Worm (Caenorhabditis elegans): ENCODE measurements around the gene T11B7.1.

Gene T11B7.1

DNA sequence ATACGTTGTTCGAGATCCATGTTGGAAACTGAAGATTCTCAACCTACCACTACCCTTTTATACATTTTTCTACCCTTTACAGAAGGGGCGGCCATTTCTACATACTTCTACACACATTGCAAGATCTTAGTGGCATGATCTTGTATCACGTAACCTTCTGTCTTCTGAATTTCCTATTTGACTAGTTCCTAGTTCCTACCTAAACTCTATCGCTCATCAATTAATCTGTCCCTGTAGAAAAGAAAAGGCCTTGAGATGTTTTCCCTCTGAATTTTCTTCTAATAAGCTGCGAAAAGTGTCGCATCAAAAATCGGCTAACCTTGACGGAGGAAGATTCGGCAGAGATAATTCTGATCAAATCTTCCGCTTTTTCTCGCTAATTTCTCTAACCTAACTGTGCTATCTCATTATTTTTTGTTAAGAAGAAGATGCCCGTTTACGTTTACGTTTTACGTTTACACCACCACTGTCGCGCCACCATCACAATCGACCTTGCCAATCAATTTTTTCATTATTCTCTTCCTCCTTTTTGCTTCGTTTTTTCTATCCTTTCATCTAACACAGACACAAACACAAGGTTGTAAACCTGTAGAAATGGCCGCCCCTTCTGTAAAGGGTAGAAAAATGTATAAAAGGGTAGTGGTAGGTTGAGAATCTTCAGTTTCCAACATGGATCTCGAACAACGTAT, 16.2 kb upstream of the T11B7.1 start, which contains the start of the genes col-117 and col-3:
col-117 (minus strand) TSS at position 51 of the 689 bp plus-strand sequence.
col-3 (plus strand) TSS at position 639 of the 689 bp plus-strand sequence.
- TF ChIP-seq gmeb-1 (tag; optimal IDR thresholded peaks at IDR 0.05), result peak; percentile 13
- no peak for TF ChIP-seq zag-1 (tag; optimal IDR thresholded peaks at IDR 0.05)
- no peak for TF ChIP-seq mab-5 (tag; optimal IDR thresholded peaks at IDR 0.05)
- TF ChIP-seq mbf-1 (tag; optimal IDR thresholded peaks at IDR 0.05), result no peak
- TF ChIP-seq lin-39 (tag; optimal IDR thresholded peaks at IDR 0.05), result no peak
- peak in 1 of 2 experiments; percentile 3 for TF ChIP-seq lsy-2 (tag; optimal IDR thresholded peaks at IDR 0.05)
- TF ChIP-seq elt-1 (tag; optimal IDR thresholded peaks at IDR 0.05), result no peak
- TF ChIP-seq nhr-6 (tag; optimal IDR thresholded peaks at IDR 0.05), result no peak
- peak; percentile 13 for TF ChIP-seq crh-2 (tag; optimal IDR thresholded peaks at IDR 0.05)
- TF ChIP-seq ZK546.5 (tag; optimal IDR thresholded peaks at IDR 0.05), result no peak
- peak; percentile 49 for TF ChIP-seq sma-9 (GFP tag; optimal IDR thresholded peaks at IDR 0.05)
- TF ChIP-seq sma-9 (tag; optimal IDR thresholded peaks at IDR 0.05), result no peak
- peak; percentile 39 for TF ChIP-seq sem-4 (tag; optimal IDR thresholded peaks at IDR 0.05)
- peak; percentile 11 for TF ChIP-seq blmp-1 (tag; optimal IDR thresholded peaks at IDR 0.05; ENCODE audit: insufficient read depth)
- no peak for TF ChIP-seq F13H6.1 (tag; optimal IDR thresholded peaks at IDR 0.05)
- TF ChIP-seq ceh-16 (tag; optimal IDR thresholded peaks at IDR 0.05), result peak; percentile 11
- no peak for TF ChIP-seq aly-2 (tag; optimal IDR thresholded peaks at IDR 0.05)
- no peak for TF ChIP-seq lin-13 (GFP tag; optimal IDR thresholded peaks at IDR 0.05)
- no peak for TF ChIP-seq snpc-4 (tag; optimal IDR thresholded peaks at IDR 0.05)
- peak; percentile 54 for TF ChIP-seq sma-3 (GFP tag; optimal IDR thresholded peaks at IDR 0.05)
- peak; percentile 12 for TF ChIP-seq C34F6.9 (tag; optimal IDR thresholded peaks at IDR 0.05)
- peak; percentile 4 for TF ChIP-seq fos-1 (tag; optimal IDR thresholded peaks at IDR 0.05)
- no peak for TF ChIP-seq nhr-11 (tag; optimal IDR thresholded peaks at IDR 0.05)
- no peak for TF ChIP-seq nhr-12 (tag; optimal IDR thresholded peaks at IDR 0.05)
- TF ChIP-seq nhr-25 (tag; optimal IDR thresholded peaks at IDR 0.05), result peak; percentile 78
- no peak for TF ChIP-seq unc-39 (tag; optimal IDR thresholded peaks at IDR 0.05)
- peak; percentile 2 for TF ChIP-seq nhr-129 (tag; optimal IDR thresholded peaks at IDR 0.05)
- TF ChIP-seq egl-27 (tag; optimal IDR thresholded peaks at IDR 0.05), result peak; percentile 56

DNA sequence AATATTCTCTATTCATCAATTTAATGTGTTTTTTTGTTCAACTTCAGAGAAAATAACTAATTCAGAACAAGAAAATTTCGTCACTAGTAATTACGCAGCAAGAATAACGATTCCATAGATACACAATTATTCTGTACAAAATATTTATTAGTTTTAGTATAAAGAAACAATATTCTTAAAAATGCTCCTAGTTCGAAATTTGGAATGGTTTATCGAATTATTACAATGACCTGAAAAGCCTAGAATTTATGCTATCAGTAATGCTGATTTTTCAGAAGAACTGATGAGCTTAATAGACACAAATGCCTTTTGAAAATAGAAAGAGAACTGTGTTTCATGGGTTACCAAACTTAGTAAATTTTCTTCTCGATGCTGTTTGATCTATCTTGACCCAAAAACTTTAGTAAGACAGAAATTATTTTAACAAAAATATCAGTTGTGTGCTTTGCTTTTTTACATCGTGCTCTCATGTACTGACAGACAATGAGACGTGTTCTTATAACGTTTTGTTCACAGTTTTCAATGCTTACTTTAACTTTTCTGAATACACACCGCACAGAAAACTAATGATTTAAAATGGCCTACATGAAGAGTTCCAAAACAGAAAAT, 14.4 kb upstream of the T11B7.1 start:
- TF ChIP-seq unc-62 (GFP tag; optimal IDR thresholded peaks at IDR 0.05), result no peak
- peak; percentile 38 for TF ChIP-seq sma-3 (GFP tag; optimal IDR thresholded peaks at IDR 0.05)
- peak; percentile 30 for TF ChIP-seq nhr-21 (tag; optimal IDR thresholded peaks at IDR 0.05)
- TF ChIP-seq nhr-25 (tag; optimal IDR thresholded peaks at IDR 0.05), result peak; percentile 38
- TF ChIP-seq lin-13 (GFP tag; optimal IDR thresholded peaks at IDR 0.05), result peak; percentile 58
- TF ChIP-seq aly-2 (tag; optimal IDR thresholded peaks at IDR 0.05), result peak; percentile 3
- no peak for TF ChIP-seq ztf-11 (tag; optimal IDR thresholded peaks at IDR 0.05)
- TF ChIP-seq unc-39 (tag; optimal IDR thresholded peaks at IDR 0.05), result no peak

DNA sequence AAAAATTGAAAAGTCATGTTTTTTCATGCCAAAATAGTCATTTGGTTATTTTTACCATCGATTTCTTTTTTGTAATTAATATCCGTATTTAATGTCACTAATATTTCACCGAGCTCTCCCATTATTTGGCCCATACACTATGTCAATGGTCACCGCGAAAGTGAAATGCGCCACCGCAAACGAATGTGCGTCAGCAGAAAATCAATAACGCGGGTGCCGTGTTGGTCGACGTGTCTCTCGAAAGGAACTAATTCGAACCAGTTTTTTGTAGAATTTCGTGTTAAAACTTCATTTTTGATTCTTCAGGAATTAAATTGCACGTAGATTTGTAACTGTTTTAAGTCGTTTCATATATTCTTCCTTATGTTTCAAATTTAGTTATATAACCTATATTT, 13.9 kb upstream of the T11B7.1 start:
- TF ChIP-seq alr-1 (tag; optimal IDR thresholded peaks at IDR 0.05) (no peak), sma-9 (GFP tag; optimal IDR thresholded peaks at IDR 0.05) (peak; percentile 23), sma-9 (tag; optimal IDR thresholded peaks at IDR 0.05) (no peak), nhr-129 (tag; optimal IDR thresholded peaks at IDR 0.05) (peak; percentile 24), lsy-2 (tag; optimal IDR thresholded peaks at IDR 0.05) (peak in 1 of 2 experiments; percentile 61), lin-13 (GFP tag; optimal IDR thresholded peaks at IDR 0.05) (no peak), skn-1 (tag; optimal IDR thresholded peaks at IDR 0.05) (no peak), lin-39 (tag; optimal IDR thresholded peaks at IDR 0.05) (no peak), blmp-1 (tag; optimal IDR thresholded peaks at IDR 0.05; ENCODE audit: insufficient read depth) (peak; percentile 57), ceh-16 (tag; optimal IDR thresholded peaks at IDR 0.05) (peak; percentile 1), ztf-4 (tag; optimal IDR thresholded peaks at IDR 0.05) (no peak), unc-55 (GFP tag; optimal IDR thresholded peaks at IDR 0.05) (peak; percentile 40), gmeb-1 (tag; optimal IDR thresholded peaks at IDR 0.05) (no peak), sem-4 (tag; optimal IDR thresholded peaks at IDR 0.05) (peak; percentile 21), nhr-25 (tag; optimal IDR thresholded peaks at IDR 0.05) (peak; percentile 10), fos-1 (tag; optimal IDR thresholded peaks at IDR 0.05) (peak; percentile 48), mbf-1 (tag; optimal IDR thresholded peaks at IDR 0.05) (no peak)

DNA sequence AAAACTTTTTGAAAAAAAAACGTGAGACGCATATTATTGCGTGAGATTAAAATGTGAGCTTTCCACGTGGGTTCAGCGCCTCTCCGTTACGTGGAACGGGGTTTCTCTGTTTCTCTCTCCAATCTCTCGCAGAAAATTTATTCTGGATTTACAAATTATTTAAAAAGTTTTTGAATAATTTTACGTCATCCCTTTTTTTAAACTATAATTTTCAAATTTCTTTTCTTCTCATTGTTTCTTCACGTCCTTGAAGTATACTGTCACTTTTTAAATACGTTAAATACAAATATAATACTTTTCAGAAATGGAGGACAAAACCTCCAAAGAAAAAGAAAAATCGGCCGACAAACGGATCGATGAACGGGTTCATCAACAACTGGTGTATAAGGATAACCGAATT, 13.0 kb upstream of the T11B7.1 start, which contains the start of gene T28C6.7:
T28C6.7 (plus strand) TSS at position 301 of the 400 bp plus-strand sequence.
- TF ChIP-seq snpc-4 (tag; optimal IDR thresholded peaks at IDR 0.05) (no peak), sma-9 (GFP tag; optimal IDR thresholded peaks at IDR 0.05) (no peak), sma-9 (tag; optimal IDR thresholded peaks at IDR 0.05) (no peak), lin-11 (tag; optimal IDR thresholded peaks at IDR 0.05) (no peak), skn-1 (tag; optimal IDR thresholded peaks at IDR 0.05) (no peak), mdl-1 (tag; optimal IDR thresholded peaks at IDR 0.05) (no peak), ZK546.5 (tag; optimal IDR thresholded peaks at IDR 0.05) (no peak), ama-1 (optimal IDR thresholded peaks at IDR 0.05) (no peak), nhr-25 (tag; optimal IDR thresholded peaks at IDR 0.05) (no peak), zag-1 (tag; optimal IDR thresholded peaks at IDR 0.05) (no peak), nhr-12 (tag; optimal IDR thresholded peaks at IDR 0.05) (no peak), blmp-1 (tag; optimal IDR thresholded peaks at IDR 0.05; ENCODE audit: insufficient read depth) (no peak), sem-4 (tag; optimal IDR thresholded peaks at IDR 0.05) (no peak), crh-2 (tag; optimal IDR thresholded peaks at IDR 0.05) (no peak)
